Fruit fly (Drosophila melanogaster) whole organism, embryonic: ENCODE results near the gene CG34183.
A peak's percentile ranks its signal among the peaks of the same experiment; 100 is the strongest.

ENCODE experiments used
- ATbp ChIP-seq: fragments of 200-800 bp; sonication (Bioruptor generic); optimal IDR thresholded peaks from 2 replicates; lab custom pipeline; 2017; ENCODE audit warnings: missing biosample characterization, mild to moderate bottlenecking, missing genetic modification characterization, missing genetic modification reagents
- Antp ChIP-seq: fragments of 200-800 bp; sonication (Bioruptor generic); optimal IDR thresholded peaks from 3 replicates; lab custom pipeline; 2016; ENCODE audit warnings: missing biosample characterization, missing genetic modification characterization
- Atf6 ChIP-seq: fragments of 200-800 bp; sonication (Bioruptor generic); IDR thresholded peaks from 2 replicates; pipeline ENCODE4 v1.3.6; 2022; ENCODE audit warnings: missing biosample characterization, missing genetic modification characterization
- B-H2 ChIP-seq: fragments of 200-800 bp; sonication (Bioruptor generic); optimal IDR thresholded peaks from 2 replicates; lab custom pipeline; 2018; ENCODE audit warnings: missing biosample characterization, mild to moderate bottlenecking, missing genetic modification characterization
- Bgb ChIP-seq: fragments of 200-800 bp; sonication (Bioruptor generic); IDR thresholded peaks from 2 replicates; pipeline ENCODE4 v1.3.6; 2022; ENCODE audit warnings: missing biosample characterization, missing genetic modification characterization; ENCODE audit not compliant: partially characterized antibody
- CG11695 ChIP-seq: fragments of 200-800 bp; sonication (Bioruptor generic); IDR thresholded peaks from 3 replicates; pipeline ENCODE4 v1.3.6; 2022; ENCODE audit warnings: missing biosample characterization, missing genetic modification characterization
- CG13287 ChIP-seq: fragments of 200-800 bp; sonication (Bioruptor generic); IDR thresholded peaks from 2 replicates; pipeline ENCODE4 v1.3.6; 2022; ENCODE audit warnings: missing biosample characterization, missing genetic modification characterization; ENCODE audit not compliant: partially characterized antibody
- CG15011 ChIP-seq: fragments of 200-800 bp; sonication (Bioruptor generic); optimal IDR thresholded peaks from 3 replicates; lab custom pipeline; 2018; ENCODE audit warnings: missing biosample characterization, mild to moderate bottlenecking, missing genetic modification characterization
- CG17568 ChIP-seq: fragments of 200-800 bp; sonication (Bioruptor generic); optimal IDR thresholded peaks from 2 replicates; lab custom pipeline; 2018; ENCODE audit warnings: missing biosample characterization, mild to moderate bottlenecking, missing genetic modification characterization, moderate library complexity
- CG42726 ChIP-seq: fragments of 200-800 bp; sonication (Bioruptor generic); IDR thresholded peaks from 2 replicates; pipeline ENCODE4 v1.3.6; 2022; ENCODE audit warnings: missing biosample characterization, missing genetic modification characterization; ENCODE audit not compliant: partially characterized antibody
- CG4328 ChIP-seq: fragments of 200-800 bp; sonication (Bioruptor generic); optimal IDR thresholded peaks from 3 replicates; lab custom pipeline; 2017; ENCODE audit warnings: missing biosample characterization, missing genetic modification reagents, missing genetic modification characterization
- CG5953 ChIP-seq: fragments of 200-800 bp; sonication (Bioruptor generic); IDR thresholded peaks from 2 replicates; pipeline ENCODE4 v1.3.6; 2022; ENCODE audit warnings: missing biosample characterization, missing genetic modification characterization
- CG6175 ChIP-seq: fragments of 200-800 bp; sonication (Bioruptor generic); IDR thresholded peaks from 3 replicates; pipeline ENCODE4 v1.3.6; 2022; ENCODE audit warnings: missing biosample characterization, missing genetic modification characterization
- CG6854 ChIP-seq: fragments of 200-800 bp; sonication (Bioruptor generic); optimal IDR thresholded peaks from 3 replicates; lab custom pipeline; 2017; ENCODE audit warnings: missing biosample characterization, mild to moderate bottlenecking, missing genetic modification characterization
- CG7556 ChIP-seq: fragments of 200-800 bp; sonication (Bioruptor generic); optimal IDR thresholded peaks from 2 replicates; lab custom pipeline; 2017; ENCODE audit warnings: missing biosample characterization, mild to moderate bottlenecking, missing genetic modification characterization
- CG8924 ChIP-seq: fragments of 200-800 bp; optimal IDR thresholded peaks from 3 replicates; lab custom pipeline; 2019; ENCODE audit warnings: missing biosample characterization, mild to moderate bottlenecking, missing genetic modification characterization, moderate library complexity
- Dbx ChIP-seq: fragments of 200-800 bp; sonication (Bioruptor generic); IDR thresholded peaks from 3 replicates; pipeline ENCODE4 v1.3.6; 2022; ENCODE audit warnings: missing biosample characterization, missing genetic modification characterization
- E2f2 ChIP-seq: fragments of 200-800 bp; sonication (Bioruptor generic); IDR thresholded peaks from 2 replicates; pipeline ENCODE4 v1.3.6; 2022; ENCODE audit warnings: missing biosample characterization, missing genetic modification characterization
- ERR ChIP-seq: fragments of 200-800 bp; sonication (Bioruptor generic); optimal IDR thresholded peaks from 2 replicates; lab custom pipeline; 2016; ENCODE audit warnings: missing biosample characterization, missing genetic modification characterization
- HHEX ChIP-seq: fragments of 200-800 bp; sonication (Bioruptor generic); optimal IDR thresholded peaks from 3 replicates; lab custom pipeline; 2017; ENCODE audit warnings: missing biosample characterization, mild to moderate bottlenecking, missing genetic modification characterization, missing genetic modification reagents
- Hr3 ChIP-seq: fragments of 200-800 bp; sonication (Bioruptor generic); optimal IDR thresholded peaks from 3 replicates; lab custom pipeline; 2016; ENCODE audit warnings: missing biosample characterization, missing genetic modification characterization
- Hr78 ChIP-seq, 2 experiments: fragments of 200-800 bp in 1 of 2; fragments of >200 bp in 1 of 2; sonication (Bioruptor generic) in 1 of 2; optimal IDR thresholded peaks; 2 replicates each; lab custom pipeline; 2017 to 2019; ENCODE audit warnings: missing biosample characterization in 2 of 2, missing genetic modification characterization in 2 of 2, mild to moderate bottlenecking in 1 of 2, moderate library complexity in 1 of 2
- Mes4 ChIP-seq: fragments of 200-800 bp; sonication (Bioruptor generic); optimal IDR thresholded peaks from 2 replicates; lab custom pipeline; 2016; ENCODE audit warnings: missing biosample characterization, missing genetic modification characterization
- Nf-YC ChIP-seq: fragments of 200-800 bp; optimal IDR thresholded peaks from 3 replicates; lab custom pipeline; 2019; ENCODE audit warnings: missing biosample characterization, mild to moderate bottlenecking, missing genetic modification characterization, moderate library complexity
- NfI ChIP-seq: fragments of 200-800 bp; sonication (Bioruptor generic); optimal IDR thresholded peaks from 3 replicates; lab custom pipeline; 2018; ENCODE audit warnings: missing biosample characterization, mild to moderate bottlenecking, missing genetic modification characterization, moderate library complexity
- Scr ChIP-seq: fragments of 200-800 bp; sonication (Bioruptor generic); IDR thresholded peaks from 2 replicates; pipeline ENCODE4 v1.3.6; 2022; ENCODE audit warnings: missing biosample characterization, missing genetic modification characterization; ENCODE audit not compliant: partially characterized antibody
- Sox100B ChIP-seq: fragments of 200-800 bp; sonication (Bioruptor generic); optimal IDR thresholded peaks from 3 replicates; lab custom pipeline; 2018; ENCODE audit warnings: missing biosample characterization, mild to moderate bottlenecking, missing genetic modification characterization
- Taf1 ChIP-seq: fragments of 200-800 bp; sonication (Bioruptor generic); IDR thresholded peaks from 2 replicates; pipeline ENCODE4 v1.3.6; 2022; ENCODE audit warnings: missing biosample characterization, missing genetic modification characterization
- Trl ChIP-seq, 3 experiments: fragments of >200 bp in 2 of 3; fragments of 200-800 bp in 1 of 3; sonication (Bioruptor generic) in 1 of 3; optimal IDR thresholded peaks; 2 replicates in 1 of 3; 3 replicates in 2 of 3; lab custom pipeline; 2016 to 2017; ENCODE audit warnings: missing biosample characterization in 1 of 3, missing genetic modification characterization in 1 of 3
- Xbp1 ChIP-seq: fragments of 200-800 bp; sonication (Bioruptor generic); optimal IDR thresholded peaks from 3 replicates; lab custom pipeline; 2016; ENCODE audit warnings: missing biosample characterization, mild to moderate bottlenecking, missing genetic modification characterization
- ap ChIP-seq: fragments of 200-800 bp; sonication (Bioruptor generic); IDR thresholded peaks from 2 replicates; pipeline ENCODE4 v1.3.6; 2022; ENCODE audit warnings: missing biosample characterization, missing genetic modification characterization
- bcd ChIP-seq: fragments of 200-800 bp; sonication (Bioruptor generic); optimal IDR thresholded peaks from 2 replicates; lab custom pipeline; 2017; ENCODE audit warnings: missing biosample characterization, mild to moderate bottlenecking, missing genetic modification characterization
- corto ChIP-seq: fragments of 200-800 bp; sonication (Bioruptor generic); optimal IDR thresholded peaks from 2 replicates; lab custom pipeline; 2016; ENCODE audit warnings: missing biosample characterization, mild to moderate bottlenecking, missing genetic modification characterization, moderate library complexity
- dm ChIP-seq: fragments of 200-800 bp; sonication (Bioruptor generic); optimal IDR thresholded peaks from 3 replicates; lab custom pipeline; 2016; ENCODE audit warnings: missing biosample characterization, missing genetic modification characterization
- dpn ChIP-seq, 2 experiments: fragments of 200-800 bp; sonication (Bioruptor generic); optimal IDR thresholded peaks; 3 replicates each; lab custom pipeline; 2016; ENCODE audit warnings: missing biosample characterization in 2 of 2, missing genetic modification characterization in 2 of 2
- ewg ChIP-seq: fragments of 200-800 bp; sonication (Bioruptor generic); optimal IDR thresholded peaks from 3 replicates; lab custom pipeline; 2017; ENCODE audit warnings: mild to moderate bottlenecking, missing biosample characterization, missing genetic modification reagents, missing genetic modification characterization
- eyg ChIP-seq: fragments of 200-800 bp; sonication (Bioruptor generic); optimal IDR thresholded peaks from 3 replicates; lab custom pipeline; 2016; ENCODE audit warnings: missing biosample characterization, missing genetic modification characterization
- hkb ChIP-seq, 2 experiments: fragments of 200-800 bp in 1 of 2; fragments of >200 bp in 1 of 2; sonication (Bioruptor generic) in 1 of 2; IDR thresholded peaks in 1 of 2; optimal IDR thresholded peaks in 1 of 2; 2 replicates each; pipeline versions ENCODE4 v1.3.6 to Lab custom; 2017 to 2022; ENCODE audit warnings: missing biosample characterization in 1 of 2, missing genetic modification characterization in 1 of 2
- jigr1 ChIP-seq: fragments of 200-800 bp; sonication (Bioruptor generic); IDR thresholded peaks from 3 replicates; pipeline ENCODE4 v1.3.6; 2022; ENCODE audit warnings: missing biosample characterization, missing genetic modification characterization
- lmd ChIP-seq: fragments of 200-800 bp; sonication (Bioruptor generic); IDR thresholded peaks from 2 replicates; pipeline ENCODE4 v1.3.6; 2022; ENCODE audit warnings: missing biosample characterization, missing genetic modification characterization
- onecut ChIP-seq: fragments of 200-800 bp; sonication (Bioruptor generic); IDR thresholded peaks from 2 replicates; pipeline ENCODE4 v1.3.6; 2022; ENCODE audit warnings: missing biosample characterization, missing genetic modification characterization
- pan ChIP-seq, 4 experiments: fragments of >200 bp in 3 of 4; fragments of 200-800 bp in 1 of 4; sonication (Bioruptor generic) in 1 of 4; optimal IDR thresholded peaks in 3 of 4; IDR thresholded peaks in 1 of 4; 2 replicates each; pipeline versions ENCODE4 v1.3.6 to Lab custom; 2017 to 2022; ENCODE audit warnings: missing biosample characterization in 2 of 4, missing genetic modification characterization in 2 of 4, mixed read lengths in 1 of 4
- prd ChIP-seq, 3 experiments: fragments of >200 bp in 2 of 3; fragments of 200-800 bp in 1 of 3; sonication (Bioruptor generic) in 1 of 3; optimal IDR thresholded peaks in 2 of 3; IDR thresholded peaks in 1 of 3; 2 replicates in 2 of 3; 3 replicates in 1 of 3; pipeline versions ENCODE4 v1.3.6 to Lab custom; 2017 to 2022; ENCODE audit warnings: missing biosample characterization in 1 of 3, missing genetic modification characterization in 1 of 3
- rib ChIP-seq: fragments of 200-800 bp; sonication (Bioruptor generic); IDR thresholded peaks from 2 replicates; pipeline ENCODE4 v1.3.6; 2022; ENCODE audit warnings: missing biosample characterization, missing genetic modification characterization
- shn ChIP-seq: fragments of 200-800 bp; sonication (Bioruptor generic); optimal IDR thresholded peaks from 3 replicates; lab custom pipeline; 2016; ENCODE audit warnings: missing biosample characterization, missing genetic modification characterization
- sisA ChIP-seq: fragments of 200-800 bp; sonication (Bioruptor generic); IDR thresholded peaks from 2 replicates; pipeline ENCODE4 v1.3.6; 2022; ENCODE audit warnings: missing biosample characterization, missing genetic modification characterization
- sug ChIP-seq: fragments of 200-800 bp; optimal IDR thresholded peaks from 2 replicates; lab custom pipeline; 2019; ENCODE audit warnings: missing biosample characterization, mild to moderate bottlenecking, missing genetic modification characterization, moderate library complexity
- zfh1 ChIP-seq: fragments of 200-800 bp; sonication (Bioruptor generic); IDR thresholded peaks from 3 replicates; pipeline ENCODE4 v1.3.6; 2022; ENCODE audit warnings: missing biosample characterization, missing genetic modification characterization

The CG34183 gene

dm6 chr2L:9911783-9912182 is 21.2 kb upstream of the CG34183 start (continued):
- TF ChIP-seq Hr3 (GFP tag; lab: Kevin White, UChicago) = no peak
- no peak for TF ChIP-seq B-H2 (GFP tag; lab: Kevin White, UChicago)
- no peak for TF ChIP-seq Trl (optimal IDR thresholded peaks at IDR 0.05; lab: Kevin White, UChicago)
- TF ChIP-seq Trl (GFP tag; optimal IDR thresholded peaks at IDR 0.05; lab: Kevin White, UChicago) = peak; percentile 38
- TF ChIP-seq ewg (GFP tag; lab: Kevin White, UChicago) = no peak
- TF ChIP-seq prd (optimal IDR thresholded peaks at IDR 0.05; lab: Kevin White, UChicago) = no peak
- TF ChIP-seq prd (GFP tag; IDR thresholded peaks at IDR 0.05; lab: Robert Waterston, UW) = 0 out of 3 replicates have a peak, but pooled peaks have one; percentile 13
- no peak for TF ChIP-seq dm
- TF ChIP-seq Hr78 (GFP tag; optimal IDR thresholded peaks at IDR 0.05; lab: Kevin White, UChicago) = no peak
- no peak for TF ChIP-seq CG8924 (tag; lab: Kevin White, UChicago)
- TF ChIP-seq onecut (GFP tag; lab: Robert Waterston, UW) = no peak
- TF ChIP-seq Taf1 (GFP tag; lab: Robert Waterston, UW) = no peak
- TF ChIP-seq hkb (optimal IDR thresholded peaks at IDR 0.05; lab: Kevin White, UChicago) = no peak
- peak; percentile 69 for TF ChIP-seq hkb (GFP tag; IDR thresholded peaks at IDR 0.05; lab: Robert Waterston, UW)
- TF ChIP-seq Antp (GFP tag; lab: Kevin White, UChicago) = peak; percentile 35
- peak; percentile 40; the same call in 1 of the 2 replicates for TF ChIP-seq lmd
- TF ChIP-seq dpn (GFP tag; optimal IDR thresholded peaks at IDR 0.05; lab: Kevin White, UChicago) = peak; percentile 26 to 36
- peak; percentile 0 for TF ChIP-seq eyg (GFP tag; lab: Kevin White, UChicago)
- TF ChIP-seq ERR (GFP tag; lab: Kevin White, UChicago) = no peak
- peak; percentile 39 for TF ChIP-seq Xbp1 (GFP tag; lab: Kevin White, UChicago)
- peak; percentile 24 for TF ChIP-seq NfI (GFP tag; lab: Kevin White, UChicago)
- TF ChIP-seq CG6175 = no peak
- no peak; the same call in 1 of the 2 replicates for TF ChIP-seq E2f2 (GFP tag; lab: Robert Waterston, UW)
- TF ChIP-seq pan (optimal IDR thresholded peaks at IDR 0.05; lab: Kevin White, UChicago) = no peak
- peak in 1 of 2 experiments; percentile 64 for TF ChIP-seq pan (GFP tag; optimal IDR thresholded peaks at IDR 0.05 in 1 of 2, IDR thresholded peaks at IDR 0.05 in 1 of 2)
- TF ChIP-seq Mes4 (GFP tag; lab: Kevin White, UChicago) = no peak
- TF ChIP-seq CG5953 (GFP tag; lab: Robert Waterston, UW) = peak; percentile 66
- peak; percentile 44; the same call in 1 of the 2 replicates for TF ChIP-seq Atf6 (GFP tag; lab: Robert Waterston, UW)
- peak; percentile 27; the same call in 1 of the 2 replicates for TF ChIP-seq CG13287 (GFP tag; lab: Robert Waterston, UW)
- no peak for TF ChIP-seq bcd
- peak; percentile 36; the same call in 1 of the 2 replicates for TF ChIP-seq sisA (GFP tag; lab: Robert Waterston, UW)
- TF ChIP-seq shn (GFP tag; lab: Kevin White, UChicago) = no peak

- TF ChIP-seq jigr1 (GFP tag; lab: Robert Waterston, UW) = no peak
- 0 out of 2 replicates have a peak, but pooled peaks have one; percentile 22 for TF ChIP-seq ap (GFP tag; lab: Robert Waterston, UW)
- peak; percentile 42; the same call in 1 of the 3 replicates for TF ChIP-seq Dbx (GFP tag; lab: Robert Waterston, UW)
- TF ChIP-seq ATbp (GFP tag; lab: Kevin White, UChicago) = peak; percentile 16
- peak; percentile 10 for TF ChIP-seq Nf-YC (tag; lab: Kevin White, UChicago)
- TF ChIP-seq corto (GFP tag; lab: Kevin White, UChicago) = no peak
- TF ChIP-seq CG15011 (GFP tag; lab: Kevin White, UChicago) = no peak
- peak; percentile 56; the same call in 1 of the 2 replicates for TF ChIP-seq rib (GFP tag; lab: Robert Waterston, UW)
- peak; percentile 42 for TF ChIP-seq CG6854
- TF ChIP-seq CG4328 (GFP tag; lab: Kevin White, UChicago) = no peak
- no peak for TF ChIP-seq HHEX (GFP tag; lab: Kevin White, UChicago)
- no peak for TF ChIP-seq CG42726 (GFP tag; lab: Robert Waterston, UW)
- no peak for TF ChIP-seq sug (tag; lab: Kevin White, UChicago)
- 0 out of 2 replicates have a peak, but pooled peaks have one; percentile 16 for TF ChIP-seq Bgb
- peak; percentile 23; the same call in 1 of the 3 replicates for TF ChIP-seq CG11695 (GFP tag; lab: Robert Waterston, UW)
- peak; percentile 50 for TF ChIP-seq CG17568 (GFP tag; lab: Kevin White, UChicago)
- no peak for TF ChIP-seq zfh1 (GFP tag; lab: Robert Waterston, UW)
- no peak for TF ChIP-seq Scr (GFP tag; lab: Robert Waterston, UW)
- no peak for TF ChIP-seq CG7556 (GFP tag; lab: Kevin White, UChicago)
- no peak for TF ChIP-seq Sox100B (GFP tag; lab: Kevin White, UChicago)
These were observed 17.9 kb upstream of the CG34183 start, which contains the start of gene CG13124 for dm6 chr2L:9908468-9908967. TSS of gene CG13124 (minus strand) at chr2L:9908633.
